Worm (Caenorhabditis elegans): ENCODE results near the gene F48E8.4.

F48E8.4 gene

ce11 chrIII:5486345-5486744, 33.0 kb downstream of the F48E8.4 start:
- no peak for TF ChIP-seq hrde-1 (tag; optimal IDR thresholded peaks at IDR 0.05; ENCODE audit: borderline replicate concordance)
- no peak for TF ChIP-seq ceh-58 (GFP tag; IDR thresholded peaks at IDR 0.05)
- no peak for TF ChIP-seq Y53G8AR.9 (GFP tag; conservative IDR thresholded peaks at IDR 0.05)
- TF ChIP-seq repo-1 (tag; optimal IDR thresholded peaks at IDR 0.05) = no peak
- TF ChIP-seq egl-44 (GFP tag; IDR thresholded peaks at IDR 0.05) = no peak
- TF ChIP-seq K12H6.12 (tag; optimal IDR thresholded peaks at IDR 0.05) = no peak
- no peak for TF ChIP-seq let-526 (GFP tag; IDR thresholded peaks at IDR 0.05)
- no peak for TF ChIP-seq fkh-3 (tag; optimal IDR thresholded peaks at IDR 0.05)
- TF ChIP-seq B0336.3 (GFP tag; IDR thresholded peaks at IDR 0.05) = no peak

ce11 chrIII:5487087-5487603, 33.8 kb downstream of the F48E8.4 start, which contains the start of gene osg-1:
TSS of gene osg-1 (plus strand) at chrIII:5487553.
- TF ChIP-seq aptf-2 (GFP tag; conservative IDR thresholded peaks at IDR 0.05) = no peak
- no peak for TF ChIP-seq attf-3 (GFP tag; conservative IDR thresholded peaks at IDR 0.05)

ce11 chrIII:5495168-5495567, 41.8 kb downstream of the F48E8.4 start, which contains the start of gene R02F2.8:
TSS of gene R02F2.8 (minus strand) at chrIII:5495268.
- TF ChIP-seq T07F8.4 (tag; optimal IDR thresholded peaks at IDR 0.05) (no peak), rec-8 (tag; optimal IDR thresholded peaks at IDR 0.05) (no peak), xnd-1 (tag; optimal IDR thresholded peaks at IDR 0.05) (no peak), aptf-3 (GFP tag; IDR thresholded peaks at IDR 0.05) (no peak)

DNA sequence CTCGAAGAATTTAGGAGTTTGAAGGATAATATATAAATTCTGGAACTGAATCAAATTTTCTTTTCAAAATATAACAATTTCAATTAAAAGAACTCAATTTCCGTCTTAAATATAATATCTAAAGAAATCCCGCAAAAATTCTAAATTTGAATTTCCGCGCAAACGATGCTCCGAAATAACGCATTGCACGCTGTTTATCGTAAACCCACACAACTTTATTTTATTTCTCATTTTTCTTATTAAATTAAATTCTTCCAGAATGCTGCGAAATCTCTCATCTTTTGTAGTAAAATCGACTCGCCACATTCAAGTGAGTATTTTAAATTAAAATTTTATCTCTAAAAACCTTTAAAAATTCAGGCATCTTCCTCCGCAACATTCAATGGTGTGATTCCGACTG, 45.6 kb downstream of the F48E8.4 start, which contains the start of gene R02F2.9:
Gene R02F2.9, plus strand, starts transcription at position 218 of the 400 bp plus-strand sequence.
- TF ChIP-seq mes-4 (tag; optimal IDR thresholded peaks at IDR 0.05) (no peak), nhr-120 (GFP tag; IDR thresholded peaks at IDR 0.05) (no peak), attf-3 (GFP tag; conservative IDR thresholded peaks at IDR 0.05) (peak; percentile 95), lin-54 (GFP tag; optimal IDR thresholded peaks at IDR 0.05) (peak; percentile 60), dpl-1 (GFP tag; optimal IDR thresholded peaks at IDR 0.05) (peak; percentile 35), F33H1.4 (GFP tag; IDR thresholded peaks at IDR 0.05) (no peak), C06A6.2 (GFP tag; conservative IDR thresholded peaks at IDR 0.05) (no peak), chd-7 (tag; optimal IDR thresholded peaks at IDR 0.05) (no peak), mxl-1 (tag; optimal IDR thresholded peaks at IDR 0.05) (no peak), efl-1 (GFP tag; optimal IDR thresholded peaks at IDR 0.05) (peak; percentile 44), zim-3 (tag; optimal IDR thresholded peaks at IDR 0.05) (no peak), him-1 (tag; optimal IDR thresholded peaks at IDR 0.05) (peak; percentile 27), ztf-6 (GFP tag; IDR thresholded peaks at IDR 0.05) (no peak), Y56A3A.18 (GFP tag; IDR thresholded peaks at IDR 0.05) (no peak), lin-35 (GFP tag; optimal IDR thresholded peaks at IDR 0.05) (peak in 1 of 3 experiments; percentile 78), Y53G8AR.9 (GFP tag; conservative IDR thresholded peaks at IDR 0.05) (no peak)

- TF ChIP-seq cebp-1 (GFP tag; IDR thresholded peaks at IDR 0.05) (no peak), cebp-1 (tag; optimal IDR thresholded peaks at IDR 0.05) (no peak), egl-44 (GFP tag; IDR thresholded peaks at IDR 0.05) (no peak), sptf-2 (GFP tag; optimal IDR thresholded peaks at IDR 0.05) (no peak), aptf-3 (GFP tag; IDR thresholded peaks at IDR 0.05) (no peak), atf-7 (tag; optimal IDR thresholded peaks at IDR 0.05) (no peak), nfya-1 (tag; optimal IDR thresholded peaks at IDR 0.05; ENCODE audit: borderline replicate concordance, insufficient read depth) (no peak), F57A8.1 (GFP tag; optimal IDR thresholded peaks at IDR 0.05) (no peak)
Measured at ce11 chrIII:5499942-5500341, 46.6 kb downstream of the F48E8.4 start.
